Fruit fly (Drosophila melanogaster) whole organism, embryonic: ENCODE results near the gene CG15047.

Source experiments
- Blimp-1 ChIP-seq: fragments of 200-800 bp; sonication (Bioruptor generic); optimal IDR thresholded peaks from 3 replicates; lab custom pipeline; 2018; ENCODE audit warnings: missing biosample characterization, missing genetic modification characterization, mild to moderate bottlenecking, moderate library complexity, missing genetic modification reagents
- CG10565 ChIP-seq: fragments of 200-800 bp; sonication (Bioruptor generic); optimal IDR thresholded peaks from 3 replicates; lab custom pipeline; 2016; ENCODE audit warnings: missing biosample characterization, mild to moderate bottlenecking, missing genetic modification characterization
- CG10979 ChIP-seq: fragments of 200-800 bp; sonication (Bioruptor generic); optimal IDR thresholded peaks from 2 replicates; lab custom pipeline; 2018; ENCODE audit warnings: missing biosample characterization, mild to moderate bottlenecking, missing genetic modification characterization, moderate library complexity
- CG11504 ChIP-seq: fragments of 200-800 bp; sonication (Bioruptor generic); optimal IDR thresholded peaks from 3 replicates; lab custom pipeline; 2019; ENCODE audit warnings: missing biosample characterization, mild to moderate bottlenecking, missing genetic modification characterization, moderate library complexity
- CG12391 ChIP-seq: fragments of 200-800 bp; sonication (Bioruptor generic); optimal IDR thresholded peaks from 3 replicates; lab custom pipeline; 2018; ENCODE audit warnings: missing biosample characterization, mild to moderate bottlenecking, missing genetic modification characterization, moderate library complexity
- CG17361 ChIP-seq: fragments of 200-800 bp; sonication (Bioruptor generic); IDR thresholded peaks from 3 replicates; pipeline ENCODE4 v1.3.6; 2022; ENCODE audit warnings: missing biosample characterization, missing genetic modification characterization
- CG17829 ChIP-seq: fragments of 200-800 bp; optimal IDR thresholded peaks from 2 replicates; lab custom pipeline; 2019; ENCODE audit warnings: missing biosample characterization, mild to moderate bottlenecking, missing genetic modification characterization, moderate library complexity
- CG18262 ChIP-seq: fragments of 200-800 bp; optimal IDR thresholded peaks from 3 replicates; lab custom pipeline; 2019; ENCODE audit warnings: missing biosample characterization, mild to moderate bottlenecking, missing genetic modification characterization, moderate library complexity
- CG2889 ChIP-seq: fragments of 200-800 bp; sonication (Bioruptor generic); IDR thresholded peaks from 3 replicates; pipeline ENCODE4 v1.3.6; 2022; ENCODE audit warnings: missing biosample characterization, missing genetic modification characterization
- CG3065 ChIP-seq: fragments of 200-800 bp; sonication (Bioruptor generic); optimal IDR thresholded peaks from 2 replicates; lab custom pipeline; 2016; ENCODE audit warnings: missing biosample characterization, missing genetic modification characterization
- CG31441 ChIP-seq: fragments of 200-800 bp; sonication (Bioruptor generic); IDR thresholded peaks from 2 replicates; pipeline ENCODE4 v1.3.6; 2022; ENCODE audit warnings: missing biosample characterization, missing genetic modification characterization
- CG3726 ChIP-seq: fragments of 200-800 bp; sonication (Bioruptor generic); IDR thresholded peaks from 3 replicates; pipeline ENCODE4, ENCODE4 v1.3.6; 2022; ENCODE audit warnings: missing biosample characterization, missing genetic modification characterization
- CG4282 ChIP-seq: fragments of 200-800 bp; sonication (Bioruptor generic); optimal IDR thresholded peaks from 2 replicates; lab custom pipeline; 2016; ENCODE audit warnings: missing biosample characterization, missing genetic modification characterization
- CG7556 ChIP-seq: fragments of 200-800 bp; sonication (Bioruptor generic); optimal IDR thresholded peaks from 2 replicates; lab custom pipeline; 2017; ENCODE audit warnings: missing biosample characterization, mild to moderate bottlenecking, missing genetic modification characterization
- CG8924 ChIP-seq: fragments of 200-800 bp; optimal IDR thresholded peaks from 3 replicates; lab custom pipeline; 2019; ENCODE audit warnings: missing biosample characterization, mild to moderate bottlenecking, missing genetic modification characterization, moderate library complexity
- CG9727 ChIP-seq: fragments of 200-800 bp; sonication (Bioruptor generic); optimal IDR thresholded peaks from 3 replicates; lab custom pipeline; 2017; ENCODE audit warnings: missing biosample characterization, mild to moderate bottlenecking, missing genetic modification characterization
- CoRest ChIP-seq: fragments of 200-800 bp; sonication (Bioruptor generic); optimal IDR thresholded peaks from 3 replicates; lab custom pipeline; 2018; ENCODE audit warnings: missing biosample characterization, mild to moderate bottlenecking, missing genetic modification characterization, moderate library complexity
- Dfd ChIP-seq, 2 experiments: fragments of >200 bp; optimal IDR thresholded peaks; 2 replicates each; lab custom pipeline; 2017; ENCODE audit warnings: missing biosample characterization in 2 of 2, missing genetic modification characterization in 2 of 2
- Ets65A ChIP-seq: fragments of 200-800 bp; sonication (Bioruptor generic); peaks from one replicate; lab custom pipeline; 2016; ENCODE audit warnings: missing biosample characterization, missing genetic modification characterization
- Hr3 ChIP-seq: fragments of 200-800 bp; sonication (Bioruptor generic); optimal IDR thresholded peaks from 3 replicates; lab custom pipeline; 2016; ENCODE audit warnings: missing biosample characterization, missing genetic modification characterization
- Hr51 ChIP-seq, 2 experiments: fragments of 200-800 bp; sonication (Bioruptor generic); optimal IDR thresholded peaks; 2 replicates in 1 of 2; 3 replicates in 1 of 2; lab custom pipeline; 2016 to 2018; ENCODE audit warnings: missing biosample characterization in 2 of 2, missing genetic modification characterization in 2 of 2, mild to moderate bottlenecking in 1 of 2, moderate library complexity in 1 of 2
- Hr78 ChIP-seq, 2 experiments: fragments of 200-800 bp in 1 of 2; fragments of >200 bp in 1 of 2; sonication (Bioruptor generic) in 1 of 2; optimal IDR thresholded peaks; 2 replicates each; lab custom pipeline; 2017 to 2019; ENCODE audit warnings: missing biosample characterization in 2 of 2, missing genetic modification characterization in 2 of 2, mild to moderate bottlenecking in 1 of 2, moderate library complexity in 1 of 2
- Oli ChIP-seq: fragments of 200-800 bp; sonication (Bioruptor generic); optimal IDR thresholded peaks from 2 replicates; lab custom pipeline; 2018; ENCODE audit warnings: missing biosample characterization, mild to moderate bottlenecking, missing genetic modification characterization, moderate library complexity
- Ssrp ChIP-seq: fragments of 200-800 bp; sonication (Bioruptor generic); optimal IDR thresholded peaks from 2 replicates; lab custom pipeline; 2018; ENCODE audit warnings: missing biosample characterization, mild to moderate bottlenecking, missing genetic modification characterization, moderate library complexity
- Taf1 ChIP-seq: fragments of 200-800 bp; sonication (Bioruptor generic); IDR thresholded peaks from 2 replicates; pipeline ENCODE4 v1.3.6; 2022; ENCODE audit warnings: missing biosample characterization, missing genetic modification characterization
- Xrp1 ChIP-seq: fragments of 200-800 bp; sonication (Bioruptor generic); IDR thresholded peaks from 2 replicates; pipeline ENCODE4 v1.3.6; 2022; ENCODE audit warnings: missing biosample characterization, missing genetic modification characterization
- amos ChIP-seq: fragments of 200-800 bp; sonication (Bioruptor generic); IDR thresholded peaks from 2 replicates; pipeline ENCODE4 v1.3.6; 2022; ENCODE audit warnings: missing biosample characterization, missing genetic modification characterization; ENCODE audit not compliant: partially characterized antibody
- ash1 ChIP-seq: fragments of 200-800 bp; sonication (Bioruptor generic); optimal IDR thresholded peaks from 2 replicates; lab custom pipeline; 2018; ENCODE audit warnings: missing biosample characterization, mild to moderate bottlenecking, missing genetic modification characterization
- bigmax ChIP-seq: fragments of 200-800 bp; sonication (Bioruptor generic); optimal IDR thresholded peaks from 2 replicates; lab custom pipeline; 2018; ENCODE audit warnings: missing biosample characterization, mild to moderate bottlenecking, missing genetic modification characterization
- bsh ChIP-seq, 2 experiments: fragments of 200-800 bp; sonication (Bioruptor generic); optimal IDR thresholded peaks; 2 replicates each; lab custom pipeline; 2017 to 2018; ENCODE audit warnings: mild to moderate bottlenecking in 2 of 2, missing biosample characterization in 2 of 2, missing genetic modification characterization in 2 of 2, moderate library complexity in 1 of 2
- dm ChIP-seq: fragments of 200-800 bp; sonication (Bioruptor generic); optimal IDR thresholded peaks from 3 replicates; lab custom pipeline; 2016; ENCODE audit warnings: missing biosample characterization, missing genetic modification characterization
- dmrt11E ChIP-seq: fragments of 200-800 bp; sonication (Bioruptor generic); optimal IDR thresholded peaks from 3 replicates; lab custom pipeline; 2018; ENCODE audit warnings: missing biosample characterization, mild to moderate bottlenecking, missing genetic modification characterization, moderate library complexity
- fd96Cb ChIP-seq: fragments of 200-800 bp; sonication (Bioruptor generic); optimal IDR thresholded peaks from 2 replicates; lab custom pipeline; 2018; ENCODE audit warnings: missing biosample characterization, mild to moderate bottlenecking, missing genetic modification characterization, moderate library complexity
- gem ChIP-seq: fragments of 200-800 bp; sonication (Bioruptor generic); optimal IDR thresholded peaks from 2 replicates; lab custom pipeline; 2019; ENCODE audit warnings: missing biosample characterization, mild to moderate bottlenecking, missing genetic modification characterization, moderate library complexity
- lola ChIP-seq, 3 experiments: fragments of >200 bp in 2 of 3; fragments of 200-800 bp in 1 of 3; sonication (Bioruptor generic) in 1 of 3; optimal IDR thresholded peaks; 2 replicates each; lab custom pipeline; 2017 to 2019; ENCODE audit warnings: missing biosample characterization in 3 of 3, missing genetic modification characterization in 3 of 3, mild to moderate bottlenecking in 1 of 3, moderate library complexity in 1 of 3
- mld ChIP-seq: fragments of 200-800 bp; sonication (Bioruptor generic); IDR thresholded peaks from 3 replicates; pipeline ENCODE4 v1.3.6; 2022; ENCODE audit warnings: missing biosample characterization, missing genetic modification characterization; ENCODE audit not compliant: partially characterized antibody
- nmo ChIP-seq: fragments of 200-800 bp; sonication (Bioruptor generic); optimal IDR thresholded peaks from 2 replicates; lab custom pipeline; 2018; ENCODE audit warnings: missing biosample characterization, mild to moderate bottlenecking, missing genetic modification characterization, moderate library complexity
- org-1 ChIP-seq: fragments of 200-800 bp; sonication (Bioruptor generic); optimal IDR thresholded peaks from 2 replicates; lab custom pipeline; 2017; ENCODE audit warnings: missing biosample characterization, missing genetic modification characterization
- phol ChIP-seq: fragments of 200-800 bp; sonication (Bioruptor generic); optimal IDR thresholded peaks from 3 replicates; lab custom pipeline; 2018; ENCODE audit warnings: missing biosample characterization, mild to moderate bottlenecking, missing genetic modification characterization, moderate library complexity
- pita ChIP-seq: fragments of 200-800 bp; sonication (Bioruptor generic); optimal IDR thresholded peaks from 2 replicates; lab custom pipeline; 2017; ENCODE audit warnings: missing biosample characterization, mild to moderate bottlenecking, missing genetic modification characterization
- row ChIP-seq: fragments of 200-800 bp; sonication (Bioruptor generic); IDR thresholded peaks from 3 replicates; pipeline ENCODE4 v1.3.6; 2022; ENCODE audit warnings: missing biosample characterization, missing genetic modification characterization
- toy ChIP-seq: fragments of 200-800 bp; sonication (Bioruptor generic); IDR thresholded peaks from 2 replicates; pipeline ENCODE4 v1.3.6; 2022; ENCODE audit warnings: missing biosample characterization, missing genetic modification characterization
- trem ChIP-seq: fragments of 200-800 bp; optimal IDR thresholded peaks from 3 replicates; lab custom pipeline; 2019; ENCODE audit warnings: missing biosample characterization, mild to moderate bottlenecking, missing genetic modification characterization, moderate library complexity
- zf30C ChIP-seq: fragments of 200-800 bp; sonication (Bioruptor generic); optimal IDR thresholded peaks from 3 replicates; lab custom pipeline; 2018; ENCODE audit warnings: missing biosample characterization, mild to moderate bottlenecking, missing genetic modification characterization

Gene CG15047

dm6 chrX:18522395-18523104 is 5.9 kb upstream of the CG15047 start, which contains the start of gene CG6481 (continued):
- TF ChIP-seq zf30C (GFP tag; lab: Kevin White, UChicago) (peak; percentile 32), Blimp-1 (GFP tag; lab: Kevin White, UChicago) (peak; percentile 17), phol (tag; lab: Kevin White, UChicago) (peak; percentile 29), dm (GFP tag; lab: Kevin White, UChicago) (no peak), bsh (GFP tag; optimal IDR thresholded peaks at IDR 0.05; lab: Kevin White, UChicago) (peak in 1 of 2 experiments; percentile 22), fd96Cb (tag; lab: Kevin White, UChicago) (peak; percentile 10), Dfd (GFP tag; optimal IDR thresholded peaks at IDR 0.05; lab: Kevin White, UChicago) (no peak)
- TF ChIP-seq, all 482 proteins: peak for 19

- TF ChIP-seq org-1 (GFP tag; lab: Kevin White, UChicago) (no peak), Oli (tag; lab: Kevin White, UChicago) (peak; percentile 8), CG8924 (peak; percentile 29), CG12391 (peak; percentile 32), CG2889 (GFP tag; lab: Robert Waterston, UW) (no peak), row (peak; percentile 34; the same call in 1 of the 3 replicates), CG31441 (peak; percentile 32; the same call in 1 of the 2 replicates), Taf1 (GFP tag; lab: Robert Waterston, UW) (no peak), bigmax (GFP tag; lab: Kevin White, UChicago) (no peak), CG7556 (peak; percentile 36), CG4282 (no peak), gem (tag; lab: Kevin White, UChicago) (peak; percentile 54), Hr3 (GFP tag; lab: Kevin White, UChicago) (peak; percentile 2), Hr78 (GFP tag; optimal IDR thresholded peaks at IDR 0.05; lab: Kevin White, UChicago) (peak in 1 of 2 experiments; percentile 70), CG17829 (tag; lab: Kevin White, UChicago) (peak; percentile 20), dmrt11E (tag; lab: Kevin White, UChicago) (peak; percentile 58), Ets65A (GFP tag; lab: Kevin White, UChicago) (peak; percentile 39), trem (no peak), zf30C (GFP tag; lab: Kevin White, UChicago) (no peak), ash1 (GFP tag; lab: Kevin White, UChicago) (no peak), CG17361 (GFP tag; lab: Robert Waterston, UW) (peak; percentile 28; the same call in 1 of the 3 replicates), CG10565 (GFP tag; lab: Kevin White, UChicago) (no peak), CG3065 (no peak), CG18262 (tag; lab: Kevin White, UChicago) (peak; percentile 71), mld (GFP tag; lab: Robert Waterston, UW) (no peak), nmo (peak; percentile 54), CG3726 (no peak), CoRest (tag; lab: Kevin White, UChicago) (peak; percentile 13), Hr51 (GFP tag; optimal IDR thresholded peaks at IDR 0.05; lab: Kevin White, UChicago) (peak in 1 of 2 experiments; percentile 23), Xrp1 (GFP tag; lab: Robert Waterston, UW) (no peak), bsh (GFP tag; optimal IDR thresholded peaks at IDR 0.05; lab: Kevin White, UChicago) (peak in 1 of 2 experiments; percentile 19), amos (GFP tag; lab: Robert Waterston, UW) (no peak), CG11504 (tag; lab: Kevin White, UChicago) (peak; percentile 43), CG9727 (GFP tag; lab: Kevin White, UChicago) (peak; percentile 53), Ssrp (tag; lab: Kevin White, UChicago) (peak; percentile 20), CG10979 (tag; lab: Kevin White, UChicago) (peak; percentile 5), pita (GFP tag; lab: Kevin White, UChicago) (no peak), lola (GFP tag; optimal IDR thresholded peaks at IDR 0.05; lab: Kevin White, UChicago) (peak in 1 of 3 experiments; percentile 68), toy (GFP tag; lab: Robert Waterston, UW) (no peak)
Measured at dm6 chrX:18523146-18523812, 5.2 kb upstream of the CG15047 start.
